Worm (Caenorhabditis elegans): ENCODE measurements around the gene F13H10.6.

The F13H10.6 gene

ce11 chrIV:11027560-11027959 lies 18.5 kb downstream of the F13H10.6 start:
- no peak for TF ChIP-seq nhr-11 (tag; optimal IDR thresholded peaks at IDR 0.05)
- TF ChIP-seq nfya-1 (tag; optimal IDR thresholded peaks at IDR 0.05; ENCODE audit: insufficient read depth), result peak; percentile 90
- TF ChIP-seq elt-1 (tag; optimal IDR thresholded peaks at IDR 0.05), result no peak
- peak; percentile 73 for TF ChIP-seq fos-1 (tag; optimal IDR thresholded peaks at IDR 0.05)
- TF ChIP-seq mdl-1 (tag; optimal IDR thresholded peaks at IDR 0.05), result peak; percentile 13
- TF ChIP-seq nhr-67 (tag; optimal IDR thresholded peaks at IDR 0.05), result no peak
- TF ChIP-seq unc-39 (tag; optimal IDR thresholded peaks at IDR 0.05), result no peak
- peak; percentile 72 for TF ChIP-seq elt-2 (tag; optimal IDR thresholded peaks at IDR 0.05)
- no peak for TF ChIP-seq eor-1 (tag; optimal IDR thresholded peaks at IDR 0.05)
- TF ChIP-seq jun-1 (tag; optimal IDR thresholded peaks at IDR 0.05), result peak; percentile 77
- peak; percentile 92 for TF ChIP-seq ama-1 (optimal IDR thresholded peaks at IDR 0.05)
- no peak for TF ChIP-seq egl-5 (tag; optimal IDR thresholded peaks at IDR 0.05)
- TF ChIP-seq tbx-2 (tag; optimal IDR thresholded peaks at IDR 0.05), result peak; percentile 47
- no peak for TF ChIP-seq ztf-11 (tag; optimal IDR thresholded peaks at IDR 0.05)
- peak; percentile 70 for TF ChIP-seq unc-62 (GFP tag; optimal IDR thresholded peaks at IDR 0.05)
- no peak for TF ChIP-seq nhr-237 (tag; optimal IDR thresholded peaks at IDR 0.05)
- TF ChIP-seq egl-27 (tag; optimal IDR thresholded peaks at IDR 0.05), result no peak
- peak; percentile 80 for TF ChIP-seq nhr-43 (tag; optimal IDR thresholded peaks at IDR 0.05; ENCODE audit: poor library complexity, severe bottlenecking)
- no peak for TF ChIP-seq aly-2 (tag; optimal IDR thresholded peaks at IDR 0.05)
- peak; percentile 96 for TF ChIP-seq pha-4 (tag; optimal IDR thresholded peaks at IDR 0.05)
- peak; percentile 66 for TF ChIP-seq ceh-28 (tag; optimal IDR thresholded peaks at IDR 0.05)
- no peak for TF ChIP-seq daf-12 (tag; optimal IDR thresholded peaks at IDR 0.05)
- TF ChIP-seq fkh-2 (tag; optimal IDR thresholded peaks at IDR 0.05), result no peak
- no peak for TF ChIP-seq nhr-28 (tag; optimal IDR thresholded peaks at IDR 0.05)
- TF ChIP-seq nhr-25 (tag; optimal IDR thresholded peaks at IDR 0.05), result peak; percentile 94
- peak; percentile 69 for TF ChIP-seq pqm-1 (tag; optimal IDR thresholded peaks at IDR 0.05)
- no peak for TF ChIP-seq elt-3 (tag; optimal IDR thresholded peaks at IDR 0.05)
- TF ChIP-seq ztf-4 (tag; optimal IDR thresholded peaks at IDR 0.05), result no peak
- TF ChIP-seq skn-1 (tag; optimal IDR thresholded peaks at IDR 0.05), result peak; percentile 84
- no peak for TF ChIP-seq nhr-77 (tag; optimal IDR thresholded peaks at IDR 0.05)
- no peak for TF ChIP-seq ZK546.5 (tag; optimal IDR thresholded peaks at IDR 0.05)
- peak; percentile 87 for TF ChIP-seq hmg-11 (tag; optimal IDR thresholded peaks at IDR 0.05)
- no peak for TF ChIP-seq fkh-10 (GFP tag; optimal IDR thresholded peaks at IDR 0.05)
- TF ChIP-seq ceh-16 (tag; optimal IDR thresholded peaks at IDR 0.05), result no peak
- TF ChIP-seq mml-1 (tag; optimal IDR thresholded peaks at IDR 0.05), result no peak
- peak; percentile 46 for TF ChIP-seq R02D3.7 (tag; optimal IDR thresholded peaks at IDR 0.05)
- TF ChIP-seq ceh-82 (tag; optimal IDR thresholded peaks at IDR 0.05), result no peak
- no peak for TF ChIP-seq nhr-76 (tag; optimal IDR thresholded peaks at IDR 0.05)
- peak; percentile 76 for TF ChIP-seq snpc-4 (tag; optimal IDR thresholded peaks at IDR 0.05)
- TF ChIP-seq lsy-12 (tag; optimal IDR thresholded peaks at IDR 0.05), result peak; percentile 58
- TF ChIP-seq nhr-12 (tag; optimal IDR thresholded peaks at IDR 0.05), result no peak
- TF ChIP-seq lin-39 (tag; optimal IDR thresholded peaks at IDR 0.05), result peak; percentile 92
- TF ChIP-seq zag-1 (tag; optimal IDR thresholded peaks at IDR 0.05), result peak; percentile 53
- TF ChIP-seq nhr-23 (tag; optimal IDR thresholded peaks at IDR 0.05), result peak; percentile 94
- TF ChIP-seq lin-15B (tag; optimal IDR thresholded peaks at IDR 0.05), result peak; percentile 64
- TF ChIP-seq sea-2 (GFP tag; optimal IDR thresholded peaks at IDR 0.05), result no peak
- peak; percentile 63 for TF ChIP-seq ceh-9 (tag; optimal IDR thresholded peaks at IDR 0.05)

DNA sequence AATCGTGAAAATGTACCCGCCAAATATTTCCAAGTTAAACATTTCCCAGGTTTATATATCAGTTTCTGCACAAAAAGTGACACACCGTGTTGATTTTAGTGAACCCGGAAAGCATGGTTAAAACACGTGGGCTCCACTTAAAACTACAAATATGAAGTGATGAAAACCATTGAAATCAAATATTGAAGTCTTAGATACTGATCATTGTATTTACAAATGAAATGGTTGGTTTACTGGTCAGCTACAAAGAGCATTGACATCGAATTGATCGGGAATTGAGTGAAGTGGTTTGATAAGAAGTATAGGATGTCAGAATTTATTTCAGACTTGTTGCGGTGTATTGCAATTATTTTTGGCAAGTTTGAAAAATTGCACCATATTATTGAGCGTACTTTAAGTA lies 20.3 kb downstream of the F13H10.6 start, which contains the start of gene hrg-5:
Gene hrg-5 (minus strand): TSS at position 17 of the 400 bp plus-strand sequence.
- TF ChIP-seq mdl-1 (tag; optimal IDR thresholded peaks at IDR 0.05), result no peak
- no peak for TF ChIP-seq ceh-9 (tag; optimal IDR thresholded peaks at IDR 0.05)
- peak; percentile 68 for TF ChIP-seq pha-4 (tag; optimal IDR thresholded peaks at IDR 0.05)
- no peak for TF ChIP-seq mml-1 (tag; optimal IDR thresholded peaks at IDR 0.05)
- no peak for TF ChIP-seq lsy-12 (tag; optimal IDR thresholded peaks at IDR 0.05)
- no peak for TF ChIP-seq ztf-4 (tag; optimal IDR thresholded peaks at IDR 0.05)
- TF ChIP-seq elt-2 (tag; optimal IDR thresholded peaks at IDR 0.05), result peak; percentile 33
- TF ChIP-seq ztf-11 (tag; optimal IDR thresholded peaks at IDR 0.05), result no peak
- no peak for TF ChIP-seq nhr-11 (tag; optimal IDR thresholded peaks at IDR 0.05)
- TF ChIP-seq nhr-43 (tag; optimal IDR thresholded peaks at IDR 0.05; ENCODE audit: poor library complexity, severe bottlenecking), result no peak
- TF ChIP-seq nfya-1 (tag; optimal IDR thresholded peaks at IDR 0.05; ENCODE audit: insufficient read depth), result no peak
- no peak for TF ChIP-seq ama-1 (optimal IDR thresholded peaks at IDR 0.05)
- TF ChIP-seq ceh-28 (tag; optimal IDR thresholded peaks at IDR 0.05), result no peak
- TF ChIP-seq pqm-1 (tag; optimal IDR thresholded peaks at IDR 0.05), result peak; percentile 76
- no peak for TF ChIP-seq fkh-2 (tag; optimal IDR thresholded peaks at IDR 0.05)
- TF ChIP-seq lin-15B (tag; optimal IDR thresholded peaks at IDR 0.05), result no peak
- TF ChIP-seq daf-12 (tag; optimal IDR thresholded peaks at IDR 0.05), result no peak
- no peak for TF ChIP-seq ceh-82 (tag; optimal IDR thresholded peaks at IDR 0.05)
